Worm (Caenorhabditis elegans) whole organism, L3 larva: Measurements from ENCODE around the gene tofu-7.

ENCODE experiments used
- R02D3.7 ChIP-seq: fragments of 150-350 bp; optimal IDR thresholded peaks from 2 replicates; lab custom pipeline; 2014; ENCODE audit warnings: missing biosample characterization, missing genetic modification characterization
- ZK546.5 ChIP-seq: sonication (generic microtip); optimal IDR thresholded peaks from 2 replicates; lab custom pipeline; 2017; ENCODE audit warnings: missing biosample characterization, missing genetic modification characterization
- aly-2 ChIP-seq: fragments of 150-350 bp; optimal IDR thresholded peaks from 2 replicates; lab custom pipeline; 2014; ENCODE audit warnings: missing biosample characterization, missing genetic modification characterization
- ama-1 ChIP-seq: fragments of 150-350 bp; optimal IDR thresholded peaks from 2 replicates; lab custom pipeline; 2018
- ceh-16 ChIP-seq: sonication (generic microtip); optimal IDR thresholded peaks from 2 replicates; lab custom pipeline; 2017; ENCODE audit warnings: missing biosample characterization, missing genetic modification characterization
- ceh-28 ChIP-seq: fragments of 150-350 bp; optimal IDR thresholded peaks from 2 replicates; lab custom pipeline; 2014; ENCODE audit warnings: missing biosample characterization, missing genetic modification reagents, missing genetic modification characterization
- ceh-82 ChIP-seq: fragments of 150-350 bp; optimal IDR thresholded peaks from 2 replicates; lab custom pipeline; 2014; ENCODE audit warnings: missing biosample characterization, missing genetic modification characterization
- ceh-9 ChIP-seq: sonication (generic microtip); optimal IDR thresholded peaks from 2 replicates; lab custom pipeline; 2018; ENCODE audit warnings: missing biosample characterization, missing genetic modification characterization
- daf-12 ChIP-seq: fragments of 150-350 bp; optimal IDR thresholded peaks from 2 replicates; lab custom pipeline; 2014; ENCODE audit warnings: missing biosample characterization, missing genetic modification reagents, missing genetic modification characterization
- egl-27 ChIP-seq: sonication (generic microtip); optimal IDR thresholded peaks from 4 replicates; lab custom pipeline; 2017; ENCODE audit warnings: missing biosample characterization, missing genetic modification reagents, missing genetic modification characterization
- egl-5 ChIP-seq: fragments of 150-350 bp; optimal IDR thresholded peaks from 2 replicates; lab custom pipeline; 2017; ENCODE audit warnings: missing biosample characterization, missing genetic modification reagents, missing genetic modification characterization, inconsistent platforms
- elt-1 ChIP-seq: fragments of 150-350 bp; optimal IDR thresholded peaks from 2 replicates; lab custom pipeline; 2014; ENCODE audit warnings: missing biosample characterization, missing genetic modification characterization
- elt-2 ChIP-seq: sonication (generic microtip); optimal IDR thresholded peaks from 2 replicates; lab custom pipeline; 2016; ENCODE audit warnings: missing genetic modification reagents, mild to moderate bottlenecking, missing genetic modification characterization, missing compliant biosample characterization
- elt-3 ChIP-seq, 3 experiments: fragments of 150-350 bp in 1 of 3; sonication (generic microtip) in 2 of 3; optimal IDR thresholded peaks; 2 replicates in 2 of 3; 4 replicates in 1 of 3; lab custom pipeline; 2014 to 2017; ENCODE audit warnings: missing biosample characterization in 3 of 3, missing genetic modification characterization in 3 of 3
- eor-1 ChIP-seq, 2 experiments: fragments of 150-350 bp; optimal IDR thresholded peaks; 2 replicates each; lab custom pipeline; 2014 to 2018; ENCODE audit warnings: missing biosample characterization in 2 of 2, missing genetic modification characterization in 2 of 2
- fkh-10 ChIP-seq: sonication (generic microtip); optimal IDR thresholded peaks from 2 replicates; lab custom pipeline; 2017; ENCODE audit warnings: missing biosample characterization, missing genetic modification reagents, missing genetic modification characterization
- fkh-2 ChIP-seq: fragments of 150-350 bp; optimal IDR thresholded peaks from 2 replicates; lab custom pipeline; 2014; ENCODE audit warnings: missing biosample characterization, missing genetic modification reagents, missing genetic modification characterization
- fos-1 ChIP-seq: fragments of 150-350 bp; optimal IDR thresholded peaks from 2 replicates; lab custom pipeline; 2014; ENCODE audit warnings: missing biosample characterization, missing genetic modification characterization
- hmg-11 ChIP-seq: sonication (generic microtip); optimal IDR thresholded peaks from 2 replicates; lab custom pipeline; 2016; ENCODE audit warnings: missing genetic modification characterization, missing compliant biosample characterization
- jun-1 ChIP-seq: fragments of 150-350 bp; optimal IDR thresholded peaks from 2 replicates; lab custom pipeline; 2014; ENCODE audit warnings: missing biosample characterization, missing genetic modification reagents, missing genetic modification characterization
- lin-15B ChIP-seq: fragments of 150-350 bp; optimal IDR thresholded peaks from 2 replicates; lab custom pipeline; 2014; ENCODE audit warnings: missing biosample characterization, missing genetic modification characterization
- lin-39 ChIP-seq: fragments of 150-350 bp; optimal IDR thresholded peaks from 2 replicates; lab custom pipeline; 2018; ENCODE audit warnings: missing biosample characterization, missing genetic modification reagents, missing genetic modification characterization
- lsy-12 ChIP-seq: sonication (generic microtip); optimal IDR thresholded peaks from 2 replicates; lab custom pipeline; 2016; ENCODE audit warnings: mild to moderate bottlenecking, missing genetic modification characterization, missing compliant biosample characterization
- mdl-1 ChIP-seq: fragments of 150-350 bp; optimal IDR thresholded peaks from 2 replicates; lab custom pipeline; 2014; ENCODE audit warnings: missing biosample characterization, missing genetic modification characterization
- mml-1 ChIP-seq: fragments of 150-350 bp; sonication (generic microtip); optimal IDR thresholded peaks from 3 replicates; lab custom pipeline; 2014; ENCODE audit warnings: missing biosample characterization, missing genetic modification characterization
- nfya-1 ChIP-seq: sonication (generic microtip); optimal IDR thresholded peaks from 2 replicates; lab custom pipeline; 2017; ENCODE audit warnings: missing genetic modification characterization, mild to moderate bottlenecking, missing compliant biosample characterization, antibody characterized with exemption, moderate library complexity; ENCODE audit not compliant: insufficient read depth
- nhr-11 ChIP-seq: fragments of 150-350 bp; optimal IDR thresholded peaks from 2 replicates; lab custom pipeline; 2014; ENCODE audit warnings: missing biosample characterization, missing genetic modification characterization
- nhr-12 ChIP-seq: fragments of 150-350 bp; optimal IDR thresholded peaks from 2 replicates; lab custom pipeline; 2014; ENCODE audit warnings: missing biosample characterization, missing genetic modification characterization
- nhr-23 ChIP-seq: fragments of 150-350 bp; optimal IDR thresholded peaks from 2 replicates; lab custom pipeline; 2014; ENCODE audit warnings: missing biosample characterization, missing genetic modification reagents, missing genetic modification characterization
- nhr-237 ChIP-seq: fragments of 150-350 bp; optimal IDR thresholded peaks from 2 replicates; lab custom pipeline; 2014; ENCODE audit warnings: missing biosample characterization, missing genetic modification characterization
- nhr-25 ChIP-seq: sonication (generic microtip); optimal IDR thresholded peaks from 2 replicates; lab custom pipeline; 2017; ENCODE audit warnings: missing biosample characterization, missing genetic modification characterization
- nhr-28 ChIP-seq: fragments of 150-350 bp; optimal IDR thresholded peaks from 2 replicates; lab custom pipeline; 2014; ENCODE audit warnings: missing biosample characterization, missing genetic modification characterization
- nhr-43 ChIP-seq: sonication (generic microtip); optimal IDR thresholded peaks from 2 replicates; lab custom pipeline; 2016; ENCODE audit warnings: mild to moderate bottlenecking, missing genetic modification characterization, missing compliant biosample characterization; ENCODE audit not compliant: poor library complexity, severe bottlenecking
- nhr-67 ChIP-seq: fragments of 150-350 bp; optimal IDR thresholded peaks from 2 replicates; lab custom pipeline; 2014; ENCODE audit warnings: missing biosample characterization, missing genetic modification characterization
- nhr-76 ChIP-seq: fragments of 150-350 bp; sonication (generic microtip); optimal IDR thresholded peaks from 5 replicates; lab custom pipeline; 2014; ENCODE audit warnings: missing biosample characterization, missing genetic modification characterization
- nhr-77 ChIP-seq: fragments of 150-350 bp; optimal IDR thresholded peaks from 2 replicates; lab custom pipeline; 2014; ENCODE audit warnings: missing biosample characterization, missing genetic modification characterization
- pha-4 ChIP-seq: fragments of 150-350 bp; optimal IDR thresholded peaks from 2 replicates; lab custom pipeline; 2014; ENCODE audit warnings: missing biosample characterization, missing genetic modification reagents, missing genetic modification characterization
- pqm-1 ChIP-seq: fragments of 150-350 bp; optimal IDR thresholded peaks from 2 replicates; lab custom pipeline; 2017; ENCODE audit warnings: missing biosample characterization, missing genetic modification characterization, inconsistent platforms
- sea-2 ChIP-seq: fragments of 150-350 bp; sonication (generic microtip); optimal IDR thresholded peaks from 4 replicates; lab custom pipeline; 2014; ENCODE audit warnings: missing biosample characterization, missing genetic modification reagents, missing genetic modification characterization
- skn-1 ChIP-seq: fragments of 150-350 bp; optimal IDR thresholded peaks from 2 replicates; lab custom pipeline; 2014; ENCODE audit warnings: missing biosample characterization, missing genetic modification characterization
- snpc-4 ChIP-seq: fragments of 150-350 bp; optimal IDR thresholded peaks from 2 replicates; lab custom pipeline; 2014; ENCODE audit warnings: missing biosample characterization, missing genetic modification characterization
- tbx-2 ChIP-seq: sonication (generic microtip); optimal IDR thresholded peaks from 2 replicates; lab custom pipeline; 2016; ENCODE audit warnings: mild to moderate bottlenecking, missing genetic modification characterization, missing compliant biosample characterization
- unc-39 ChIP-seq: sonication (generic microtip); optimal IDR thresholded peaks from 4 replicates; lab custom pipeline; 2017; ENCODE audit warnings: missing biosample characterization, missing genetic modification characterization
- unc-62 ChIP-seq: fragments of 150-350 bp; sonication (generic microtip); optimal IDR thresholded peaks from 4 replicates; lab custom pipeline; 2014; ENCODE audit warnings: missing biosample characterization, missing genetic modification reagents, missing genetic modification characterization
- zag-1 ChIP-seq: fragments of 150-350 bp; optimal IDR thresholded peaks from 2 replicates; lab custom pipeline; 2014; ENCODE audit warnings: missing biosample characterization, missing genetic modification characterization
- ztf-11 ChIP-seq: fragments of 150-350 bp; optimal IDR thresholded peaks from 2 replicates; lab custom pipeline; 2014; ENCODE audit warnings: missing biosample characterization, missing genetic modification characterization
- ztf-4 ChIP-seq: fragments of 150-350 bp; optimal IDR thresholded peaks from 2 replicates; lab custom pipeline; 2014; ENCODE audit warnings: missing biosample characterization, missing genetic modification characterization

Gene tofu-7

ce11 chrIII:7116615-7117252, 31.9 kb upstream of the tofu-7 start:
- TF ChIP-seq egl-27 (tag; lab: Kevin White, UChicago), result peak; percentile 87
- TF ChIP-seq ama-1, result no peak
- TF ChIP-seq R02D3.7 (tag; lab: Kevin White, UChicago), result no peak
- peak; percentile 62 for TF ChIP-seq nhr-23 (tag; lab: Kevin White, UChicago)
- TF ChIP-seq lin-15B (tag; lab: Kevin White, UChicago), result peak; percentile 25
- TF ChIP-seq nhr-76 (tag; lab: Kevin White, UChicago), result no peak
- TF ChIP-seq sea-2 (GFP tag; lab: Kevin White, UChicago), result no peak
- no peak for TF ChIP-seq aly-2 (tag; lab: Kevin White, UChicago)
- peak; percentile 73 for TF ChIP-seq nfya-1
- no peak for TF ChIP-seq fkh-10 (GFP tag; lab: Kevin White, UChicago)
- no peak for TF ChIP-seq ceh-9 (tag; lab: Kevin White, UChicago)
- TF ChIP-seq ZK546.5 (tag; lab: Kevin White, UChicago), result no peak
- TF ChIP-seq fos-1 (tag; lab: Kevin White, UChicago), result no peak
- no peak for TF ChIP-seq nhr-67
- TF ChIP-seq elt-3 (tag; optimal IDR thresholded peaks at IDR 0.05; lab: Kevin White, UChicago), result no peak
- TF ChIP-seq skn-1 (tag; lab: Kevin White, UChicago), result peak; percentile 71
- TF ChIP-seq pqm-1 (tag; lab: Kevin White, UChicago), result peak; percentile 74
- TF ChIP-seq tbx-2 (tag; lab: Kevin White, UChicago), result no peak
- TF ChIP-seq mdl-1 (tag; lab: Kevin White, UChicago), result peak; percentile 22
- TF ChIP-seq elt-2 (tag; lab: Kevin White, UChicago), result peak; percentile 68
- no peak for TF ChIP-seq daf-12
- no peak for TF ChIP-seq lin-39 (tag; lab: Kevin White, UChicago)
- TF ChIP-seq hmg-11 (tag; lab: Kevin White, UChicago), result peak; percentile 28
- no peak for TF ChIP-seq nhr-28 (tag; lab: Kevin White, UChicago)
- TF ChIP-seq mml-1 (tag; lab: Kevin White, UChicago), result no peak
- TF ChIP-seq unc-62, result no peak
- peak; percentile 85 for TF ChIP-seq nhr-25 (tag; lab: Kevin White, UChicago)
- peak; percentile 45 for TF ChIP-seq elt-1
- TF ChIP-seq zag-1, result no peak
- no peak for TF ChIP-seq nhr-12 (tag; lab: Kevin White, UChicago)
- TF ChIP-seq lsy-12 (tag; lab: Kevin White, UChicago), result peak; percentile 3
- TF ChIP-seq ztf-4, result no peak
- TF ChIP-seq snpc-4, result peak; percentile 45
- no peak for TF ChIP-seq fkh-2 (tag; lab: Kevin White, UChicago)
- TF ChIP-seq jun-1, result peak; percentile 76
- no peak for TF ChIP-seq ceh-16 (tag; lab: Kevin White, UChicago)
- no peak for TF ChIP-seq egl-5 (tag; lab: Kevin White, UChicago)
- TF ChIP-seq eor-1 (tag; optimal IDR thresholded peaks at IDR 0.05; lab: Kevin White, UChicago), result no peak
- TF ChIP-seq nhr-43 (tag; lab: Kevin White, UChicago), result peak; percentile 59
- TF ChIP-seq nhr-237, result no peak
- no peak for TF ChIP-seq unc-39 (tag; lab: Kevin White, UChicago)
- peak; percentile 89 for TF ChIP-seq pha-4
- TF ChIP-seq ceh-82 (tag; lab: Kevin White, UChicago), result no peak
- TF ChIP-seq ztf-11, result no peak
- no peak for TF ChIP-seq nhr-77
- TF ChIP-seq ceh-28 (tag; lab: Kevin White, UChicago), result peak; percentile 41
- TF ChIP-seq nhr-11, result no peak
